Worm (Caenorhabditis elegans): Measurements from ENCODE around the gene W02G9.4.

Gene W02G9.4

DNA sequence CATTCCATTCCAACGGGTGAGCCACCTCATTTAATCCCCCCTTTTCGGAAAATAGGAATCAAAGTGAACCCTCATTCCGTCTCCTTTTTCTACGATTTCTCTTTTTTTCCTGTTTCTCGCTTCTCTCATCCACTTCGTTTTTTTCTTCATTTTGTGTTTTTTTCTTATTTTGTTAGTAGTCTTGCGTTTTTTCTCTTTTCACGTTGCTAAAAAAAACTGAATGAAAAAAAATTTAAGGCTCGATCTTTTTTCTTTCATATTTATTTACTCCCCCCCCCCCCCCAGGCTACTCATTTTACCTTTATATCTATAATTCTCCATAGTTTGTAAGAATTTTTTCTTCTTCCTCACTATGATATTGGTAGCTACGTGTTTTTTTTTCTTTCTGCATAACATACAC lies 10.9 kb downstream of the W02G9.4 start:
- TF ChIP-seq sem-4 (tag; optimal IDR thresholded peaks at IDR 0.05) (no peak), fos-1 (tag; optimal IDR thresholded peaks at IDR 0.05) (no peak), zag-1 (tag; optimal IDR thresholded peaks at IDR 0.05) (no peak), lin-39 (tag; optimal IDR thresholded peaks at IDR 0.05) (no peak), unc-55 (GFP tag; optimal IDR thresholded peaks at IDR 0.05) (peak; percentile 28), ceh-16 (tag; optimal IDR thresholded peaks at IDR 0.05) (no peak), lin-11 (tag; optimal IDR thresholded peaks at IDR 0.05) (no peak), sma-3 (GFP tag; optimal IDR thresholded peaks at IDR 0.05) (no peak), nhr-6 (tag; optimal IDR thresholded peaks at IDR 0.05) (no peak)

DNA sequence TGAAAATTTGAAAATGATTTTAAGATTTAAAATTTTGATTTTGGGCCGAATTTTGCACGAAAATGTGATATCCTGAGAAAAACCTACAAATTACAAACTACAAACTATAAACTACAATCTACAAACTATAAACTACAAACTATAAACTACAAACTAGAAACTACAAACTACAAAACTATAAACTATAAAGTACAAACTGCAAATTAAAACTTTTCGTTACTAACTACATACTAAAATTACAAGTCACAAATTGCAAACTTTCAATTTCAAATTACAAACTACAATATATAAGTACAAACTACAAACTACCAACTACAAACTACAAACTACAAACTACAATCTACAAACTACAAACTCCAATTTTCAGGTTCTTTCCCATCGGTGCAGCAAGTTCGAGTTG lies 16.8 kb downstream of the W02G9.4 start:
- TF ChIP-seq peb-1 (tag; optimal IDR thresholded peaks at IDR 0.05) (no peak), ztf-4 (tag; optimal IDR thresholded peaks at IDR 0.05) (no peak), nhr-21 (tag; optimal IDR thresholded peaks at IDR 0.05) (no peak), blmp-1 (tag; optimal IDR thresholded peaks at IDR 0.05; ENCODE audit: insufficient read depth) (no peak), ZK546.5 (tag; optimal IDR thresholded peaks at IDR 0.05) (no peak), lin-13 (GFP tag; optimal IDR thresholded peaks at IDR 0.05) (no peak), C34F6.9 (tag; optimal IDR thresholded peaks at IDR 0.05) (no peak), nhr-11 (tag; optimal IDR thresholded peaks at IDR 0.05) (no peak), lin-11 (tag; optimal IDR thresholded peaks at IDR 0.05) (no peak), crh-2 (tag; optimal IDR thresholded peaks at IDR 0.05) (no peak), ztf-1 (GFP tag; conservative IDR thresholded peaks at IDR 0.05) (no peak), elt-3 (tag; optimal IDR thresholded peaks at IDR 0.05) (no peak)

DNA sequence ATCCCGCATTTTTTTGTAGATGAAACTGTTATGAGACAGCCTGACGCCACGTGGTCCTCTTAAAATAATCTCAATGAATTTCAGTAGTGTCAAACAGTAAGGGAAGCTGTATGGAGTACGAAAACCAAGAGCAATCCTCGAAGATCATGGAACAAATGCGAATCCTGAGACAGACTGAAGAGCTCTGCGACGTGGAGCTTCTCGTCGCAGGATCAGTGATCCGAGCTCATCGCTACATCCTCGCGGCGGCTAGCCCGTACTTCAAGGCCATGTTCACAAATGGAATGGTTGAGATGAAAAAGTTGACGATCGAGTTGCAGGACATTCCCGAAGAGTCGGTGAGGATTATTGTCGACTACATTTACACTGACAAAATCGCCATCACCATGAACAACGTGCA lies 17.5 kb downstream of the W02G9.4 start:
- TF ChIP-seq ZK546.5 (tag; optimal IDR thresholded peaks at IDR 0.05), result no peak
- no peak for TF ChIP-seq snpc-4 (tag; optimal IDR thresholded peaks at IDR 0.05)
- no peak for TF ChIP-seq unc-62 (GFP tag; optimal IDR thresholded peaks at IDR 0.05)
- no peak for TF ChIP-seq dmd-4 (tag; optimal IDR thresholded peaks at IDR 0.05)
- TF ChIP-seq aly-2 (tag; optimal IDR thresholded peaks at IDR 0.05), result no peak
- TF ChIP-seq ztf-4 (tag; optimal IDR thresholded peaks at IDR 0.05), result no peak
- no peak for TF ChIP-seq gmeb-1 (tag; optimal IDR thresholded peaks at IDR 0.05)
- no peak for TF ChIP-seq blmp-1 (tag; optimal IDR thresholded peaks at IDR 0.05; ENCODE audit: insufficient read depth)
- no peak for TF ChIP-seq nhr-11 (tag; optimal IDR thresholded peaks at IDR 0.05)
- TF ChIP-seq ceh-82 (tag; optimal IDR thresholded peaks at IDR 0.05), result no peak
- no peak for TF ChIP-seq elt-3 (tag; optimal IDR thresholded peaks at IDR 0.05)
- no peak for TF ChIP-seq unc-55 (GFP tag; optimal IDR thresholded peaks at IDR 0.05)
- TF ChIP-seq ceh-16 (tag; optimal IDR thresholded peaks at IDR 0.05), result no peak
- no peak for TF ChIP-seq sma-9 (GFP tag; optimal IDR thresholded peaks at IDR 0.05)
- no peak for TF ChIP-seq sma-9 (tag; optimal IDR thresholded peaks at IDR 0.05)
- no peak for TF ChIP-seq unc-39 (tag; optimal IDR thresholded peaks at IDR 0.05)

DNA sequence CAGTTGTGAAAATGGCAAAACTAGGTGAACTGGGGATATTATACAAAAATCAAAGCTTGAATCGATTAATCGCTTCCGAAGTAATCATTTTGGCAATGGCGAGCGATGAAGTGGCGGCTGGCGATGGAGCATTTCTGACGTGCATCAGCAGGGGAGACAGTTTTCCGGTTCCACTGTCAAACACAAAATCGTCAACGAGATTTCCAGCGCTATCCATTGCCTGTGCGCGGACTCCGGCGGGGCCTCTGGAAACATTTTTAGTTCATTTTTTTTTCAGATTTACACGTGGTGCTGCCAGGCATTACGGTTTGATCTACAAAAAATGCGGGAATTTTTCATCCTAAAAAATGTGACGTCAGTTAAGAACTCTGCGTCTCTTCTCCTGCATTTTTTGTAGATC lies 21.9 kb downstream of the W02G9.4 start:
- no peak for TF ChIP-seq lsy-2 (tag; optimal IDR thresholded peaks at IDR 0.05)
- TF ChIP-seq nhr-129 (tag; optimal IDR thresholded peaks at IDR 0.05), result no peak
- TF ChIP-seq lin-13 (GFP tag; optimal IDR thresholded peaks at IDR 0.05), result no peak
- TF ChIP-seq sma-9 (GFP tag; optimal IDR thresholded peaks at IDR 0.05), result no peak
- no peak for TF ChIP-seq sma-9 (tag; optimal IDR thresholded peaks at IDR 0.05)

DNA sequence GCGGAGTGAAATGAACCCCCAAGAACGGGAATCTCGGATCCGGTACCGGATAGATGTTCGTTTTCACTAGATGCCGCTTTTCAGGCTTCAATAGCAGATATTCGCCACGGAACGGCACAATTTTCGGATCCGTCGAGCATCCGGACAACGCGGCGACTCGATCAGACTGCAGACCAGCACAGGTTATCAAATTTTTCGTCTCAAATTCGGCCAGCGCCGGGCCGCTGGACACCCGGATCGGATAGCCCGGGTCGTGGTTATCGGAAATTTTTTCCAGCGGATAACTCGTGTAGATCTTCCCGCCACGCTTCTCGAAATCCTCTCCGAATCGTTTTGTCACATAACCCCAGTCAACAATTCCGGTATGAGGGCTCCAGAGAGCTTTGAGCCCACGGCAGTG lies 23.8 kb downstream of the W02G9.4 start:
- no peak for TF ChIP-seq blmp-1 (tag; optimal IDR thresholded peaks at IDR 0.05; ENCODE audit: insufficient read depth)
- TF ChIP-seq sem-4 (tag; optimal IDR thresholded peaks at IDR 0.05), result no peak
- no peak for TF ChIP-seq nhr-237 (tag; optimal IDR thresholded peaks at IDR 0.05)
- no peak for TF ChIP-seq nhr-25 (tag; optimal IDR thresholded peaks at IDR 0.05)
- no peak for TF ChIP-seq peb-1 (tag; optimal IDR thresholded peaks at IDR 0.05)
- no peak for TF ChIP-seq gmeb-1 (tag; optimal IDR thresholded peaks at IDR 0.05)
- TF ChIP-seq egl-27 (tag; optimal IDR thresholded peaks at IDR 0.05), result no peak
- no peak for TF ChIP-seq unc-62 (GFP tag; optimal IDR thresholded peaks at IDR 0.05)
- no peak for TF ChIP-seq nhr-21 (tag; optimal IDR thresholded peaks at IDR 0.05)
- TF ChIP-seq sma-3 (GFP tag; optimal IDR thresholded peaks at IDR 0.05), result no peak
- TF ChIP-seq snpc-4 (tag; optimal IDR thresholded peaks at IDR 0.05), result no peak
- TF ChIP-seq ceh-82 (tag; optimal IDR thresholded peaks at IDR 0.05), result no peak
- TF ChIP-seq nhr-10 (tag; optimal IDR thresholded peaks at IDR 0.05), result no peak
